Worm (Caenorhabditis elegans): ENCODE results near the gene cyp-33C2.

ce11 chrV:2228781-2229180 lies 45.5 kb downstream of the cyp-33C2 start, which contains the start of gene nhr-126:
- no peak for TF ChIP-seq nhr-237 (tag; optimal IDR thresholded peaks at IDR 0.05)
- no peak for TF ChIP-seq cnd-1 (tag; optimal IDR thresholded peaks at IDR 0.05)
- no peak for TF ChIP-seq nhr-76 (tag; optimal IDR thresholded peaks at IDR 0.05)
- no peak for TF ChIP-seq lin-13 (tag; optimal IDR thresholded peaks at IDR 0.05)
- TF ChIP-seq nhr-2 (tag; optimal IDR thresholded peaks at IDR 0.05) = no peak
- TF ChIP-seq snpc-4 (tag; optimal IDR thresholded peaks at IDR 0.05) = no peak
- no peak for TF ChIP-seq sem-2 (GFP tag; optimal IDR thresholded peaks at IDR 0.05)
- no peak for TF ChIP-seq lsy-2 (tag; optimal IDR thresholded peaks at IDR 0.05)
- TF ChIP-seq ceh-43 (GFP tag; optimal IDR thresholded peaks at IDR 0.05) = no peak
- TF ChIP-seq mep-1 (tag; optimal IDR thresholded peaks at IDR 0.05) = no peak
- TF ChIP-seq ces-1 (GFP tag; optimal IDR thresholded peaks at IDR 0.05) = no peak

All from whole organism, mixed stage, embryonic.